Worm (Caenorhabditis elegans): ENCODE data around the gene tofu-6.

The tofu-6 gene

ce11 chrII:5398779-5399178, 22.3 kb upstream of the tofu-6 start, which contains the start of gene fbxl-3:
TSS of gene fbxl-3 (minus strand) at chrII:5398902.
- TF ChIP-seq hmg-1.2 (GFP tag; IDR thresholded peaks at IDR 0.05) (peak; percentile 83; the same call in 1 of the 2 replicates), nfya-1 (tag; optimal IDR thresholded peaks at IDR 0.05; ENCODE audit: borderline replicate concordance, insufficient read depth) (no peak), lsy-27 (tag; optimal IDR thresholded peaks at IDR 0.05; ENCODE audit: borderline replicate concordance, insufficient read depth) (no peak), B0019.2 (GFP tag; conservative IDR thresholded peaks at IDR 0.05) (no peak), tlf-1 (GFP tag; optimal IDR thresholded peaks at IDR 0.05) (no peak), ama-1 (optimal IDR thresholded peaks at IDR 0.05) (no peak), ama-1 (GFP tag; optimal IDR thresholded peaks at IDR 0.05) (no peak), attf-5 (GFP tag; optimal IDR thresholded peaks at IDR 0.05) (no peak), nhr-120 (GFP tag; IDR thresholded peaks at IDR 0.05) (no peak)

DNA sequence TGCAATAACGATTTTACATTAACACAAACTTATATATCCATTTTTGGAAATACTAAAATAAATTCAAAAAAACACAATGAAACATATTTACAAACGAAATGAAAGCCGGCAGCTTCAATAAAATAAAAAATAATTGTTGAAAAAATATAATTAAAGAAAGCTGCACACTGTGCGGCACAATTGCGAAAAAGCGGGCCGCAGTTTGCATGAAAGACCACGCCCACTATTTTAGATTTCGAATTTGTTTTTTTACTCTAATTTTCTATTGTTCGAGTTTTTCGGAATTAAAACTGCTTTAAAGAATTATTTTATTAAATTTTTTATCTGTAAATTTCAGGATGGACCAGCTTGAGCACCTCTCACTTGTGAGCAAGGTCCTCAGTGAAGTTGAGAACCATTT, 21.8 kb upstream of the tofu-6 start, which contains the start of gene mog-5:
mog-5 (plus strand) TSS at position 338 of the 400 bp plus-strand sequence.
- no peak for TF ChIP-seq madf-8 (GFP tag; conservative IDR thresholded peaks at IDR 0.05)
- peak; percentile 23 for TF ChIP-seq snpc-1.3 (tag; optimal IDR thresholded peaks at IDR 0.05; ENCODE audit: insufficient read depth)
- TF ChIP-seq ets-4 (GFP tag; optimal IDR thresholded peaks at IDR 0.05) = no peak
- TF ChIP-seq madf-10 (tag; optimal IDR thresholded peaks at IDR 0.05) = no peak
- TF ChIP-seq fkh-3 (tag; optimal IDR thresholded peaks at IDR 0.05) = no peak
- peak; percentile 14 for TF ChIP-seq rpc-1 (optimal IDR thresholded peaks at IDR 0.05)
- TF ChIP-seq rpc-1 (tag; optimal IDR thresholded peaks at IDR 0.05) = no peak
- TF ChIP-seq F23B12.7 (tag; optimal IDR thresholded peaks at IDR 0.05; ENCODE audit: insufficient read depth) = no peak
- TF ChIP-seq mel-28 (tag; optimal IDR thresholded peaks at IDR 0.05; ENCODE audit: borderline replicate concordance) = no peak
- TF ChIP-seq tbp1 (GFP tag; optimal IDR thresholded peaks at IDR 0.05) = no peak
- no peak for TF ChIP-seq akir-1 (GFP tag; optimal IDR thresholded peaks at IDR 0.05)
- TF ChIP-seq F57C9.4 (tag; optimal IDR thresholded peaks at IDR 0.05) = no peak
- TF ChIP-seq Y79H2A.3 (GFP tag; conservative IDR thresholded peaks at IDR 0.05) = no peak
- TF ChIP-seq ama-1 (optimal IDR thresholded peaks at IDR 0.05) = no peak
- no peak for TF ChIP-seq ama-1 (GFP tag; optimal IDR thresholded peaks at IDR 0.05)
- peak; percentile 22 for TF ChIP-seq pha-4 (tag; optimal IDR thresholded peaks at IDR 0.05)
- no peak for TF ChIP-seq attf-5 (GFP tag; optimal IDR thresholded peaks at IDR 0.05)
- no peak for TF ChIP-seq somi-1 (GFP tag; optimal IDR thresholded peaks at IDR 0.05)
- TF ChIP-seq T07F8.4 (tag; optimal IDR thresholded peaks at IDR 0.05) = no peak
- TF ChIP-seq unc-62 (GFP tag; optimal IDR thresholded peaks at IDR 0.05) = no peak
- no peak for TF ChIP-seq nfya-1 (tag; optimal IDR thresholded peaks at IDR 0.05; ENCODE audit: borderline replicate concordance, insufficient read depth)
- no peak for TF ChIP-seq ztf-22 (GFP tag; optimal IDR thresholded peaks at IDR 0.05)
- TF ChIP-seq gei-17 (GFP tag; optimal IDR thresholded peaks at IDR 0.05) = no peak

DNA sequence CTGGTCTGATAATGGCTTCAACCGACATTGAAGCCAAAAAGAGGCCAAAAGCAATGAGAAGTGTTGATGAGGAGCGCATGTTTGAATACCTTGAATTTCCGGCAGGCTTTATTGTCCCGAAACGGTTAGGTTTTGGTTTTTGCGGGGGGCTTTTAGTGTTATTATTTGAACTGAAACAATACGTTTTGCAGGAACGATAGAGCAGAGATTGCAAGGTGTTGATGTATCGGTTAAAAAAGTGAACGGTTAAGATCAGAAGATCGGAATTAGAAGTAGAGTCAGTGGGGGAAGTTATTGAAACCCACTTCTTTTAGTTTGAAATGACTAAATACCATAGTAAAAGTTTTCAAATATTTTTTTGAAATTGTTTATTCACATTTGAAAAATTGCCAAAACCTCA, 13.5 kb upstream of the tofu-6 start, which contains the start of gene clec-141:
clec-141 (minus strand) TSS at position 101 of the 400 bp plus-strand sequence.
- TF ChIP-seq Y95B8A.8 (GFP tag; IDR thresholded peaks at IDR 0.05) (no peak), attf-5 (GFP tag; optimal IDR thresholded peaks at IDR 0.05) (no peak), zim-3 (tag; optimal IDR thresholded peaks at IDR 0.05) (no peak), snpc-3.4 (tag; optimal IDR thresholded peaks at IDR 0.05) (no peak), him-1 (tag; optimal IDR thresholded peaks at IDR 0.05) (no peak), ZK185.1 (tag; optimal IDR thresholded peaks at IDR 0.05; ENCODE audit: poor library complexity, severe bottlenecking) (no peak), ekl-4 (GFP tag; IDR thresholded peaks at IDR 0.05) (no peak), F57C9.4 (tag; optimal IDR thresholded peaks at IDR 0.05) (no peak), mxl-1 (tag; optimal IDR thresholded peaks at IDR 0.05) (no peak), lin-35 (GFP tag; optimal IDR thresholded peaks at IDR 0.05) (no peak), K12H6.12 (tag; optimal IDR thresholded peaks at IDR 0.05) (no peak), ceh-27 (GFP tag; optimal IDR thresholded peaks at IDR 0.05) (no peak)

Data from whole organism, young adult.